Worm (Caenorhabditis elegans) whole organism, L3 larva: ENCODE data around the gene F41B5.12.
A peak's percentile ranks its signal among the peaks of the same experiment; 100 is the strongest.

ENCODE experiments used
- ZK546.5 ChIP-seq: sonication (generic microtip); optimal IDR thresholded peaks from 2 replicates; lab custom pipeline; 2017; ENCODE audit warnings: missing biosample characterization, missing genetic modification characterization
- ama-1 ChIP-seq: fragments of 150-350 bp; optimal IDR thresholded peaks from 2 replicates; lab custom pipeline; 2018
- ceh-9 ChIP-seq: sonication (generic microtip); optimal IDR thresholded peaks from 2 replicates; lab custom pipeline; 2018; ENCODE audit warnings: missing biosample characterization, missing genetic modification characterization
- elt-1 ChIP-seq: fragments of 150-350 bp; optimal IDR thresholded peaks from 2 replicates; lab custom pipeline; 2014; ENCODE audit warnings: missing biosample characterization, missing genetic modification characterization
- elt-2 ChIP-seq: sonication (generic microtip); optimal IDR thresholded peaks from 2 replicates; lab custom pipeline; 2016; ENCODE audit warnings: missing genetic modification reagents, mild to moderate bottlenecking, missing genetic modification characterization, missing compliant biosample characterization
- nfya-1 ChIP-seq: sonication (generic microtip); optimal IDR thresholded peaks from 2 replicates; lab custom pipeline; 2017; ENCODE audit warnings: missing genetic modification characterization, mild to moderate bottlenecking, missing compliant biosample characterization, antibody characterized with exemption, moderate library complexity; ENCODE audit not compliant: insufficient read depth
- nhr-11 ChIP-seq: fragments of 150-350 bp; optimal IDR thresholded peaks from 2 replicates; lab custom pipeline; 2014; ENCODE audit warnings: missing biosample characterization, missing genetic modification characterization
- nhr-237 ChIP-seq: fragments of 150-350 bp; optimal IDR thresholded peaks from 2 replicates; lab custom pipeline; 2014; ENCODE audit warnings: missing biosample characterization, missing genetic modification characterization
- nhr-28 ChIP-seq: fragments of 150-350 bp; optimal IDR thresholded peaks from 2 replicates; lab custom pipeline; 2014; ENCODE audit warnings: missing biosample characterization, missing genetic modification characterization
- pha-4 ChIP-seq: fragments of 150-350 bp; optimal IDR thresholded peaks from 2 replicates; lab custom pipeline; 2014; ENCODE audit warnings: missing biosample characterization, missing genetic modification reagents, missing genetic modification characterization
- pqm-1 ChIP-seq: fragments of 150-350 bp; optimal IDR thresholded peaks from 2 replicates; lab custom pipeline; 2017; ENCODE audit warnings: missing biosample characterization, missing genetic modification characterization, inconsistent platforms
- snpc-4 ChIP-seq: fragments of 150-350 bp; optimal IDR thresholded peaks from 2 replicates; lab custom pipeline; 2014; ENCODE audit warnings: missing biosample characterization, missing genetic modification characterization
- zag-1 ChIP-seq: fragments of 150-350 bp; optimal IDR thresholded peaks from 2 replicates; lab custom pipeline; 2014; ENCODE audit warnings: missing biosample characterization, missing genetic modification characterization

DNA sequence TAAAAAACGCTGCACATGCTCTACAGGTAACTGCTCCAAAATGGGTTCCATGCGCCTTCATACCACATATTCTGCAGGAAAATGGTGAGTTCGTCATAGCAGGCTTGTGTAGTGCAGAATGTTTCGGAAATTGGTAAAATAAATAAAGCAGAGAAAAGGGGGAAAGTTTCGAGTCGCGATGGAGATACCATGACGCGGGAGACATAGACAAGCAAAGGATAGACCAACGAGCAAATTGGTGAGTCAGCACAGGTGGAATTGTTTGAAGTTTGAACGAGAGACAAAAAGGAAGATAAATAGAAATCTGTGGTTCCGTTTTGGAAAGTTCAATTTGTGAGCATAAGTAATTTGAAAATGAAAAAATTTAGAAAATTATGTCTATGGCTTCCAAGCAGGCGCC, 29.6 kb downstream of the F41B5.12 start, which contains the start of gene nhr-225:
- no peak for TF ChIP-seq nfya-1 (tag; lab: Kevin White, UChicago)
- TF ChIP-seq pqm-1 (tag; lab: Kevin White, UChicago): no peak
- TF ChIP-seq ceh-9 (tag; lab: Kevin White, UChicago): no peak
- no peak for TF ChIP-seq nhr-28 (tag; lab: Kevin White, UChicago)
- TF ChIP-seq ama-1 (lab: Kevin White, UChicago): no peak
- TF ChIP-seq pha-4 (tag; lab: Kevin White, UChicago): peak; percentile 76
- no peak for TF ChIP-seq elt-2 (tag; lab: Kevin White, UChicago)
- no peak for TF ChIP-seq ZK546.5 (tag; lab: Kevin White, UChicago)
- no peak for TF ChIP-seq snpc-4 (tag; lab: Kevin White, UChicago)
- TF ChIP-seq nhr-237 (tag; lab: Kevin White, UChicago): no peak
- no peak for TF ChIP-seq zag-1
- TF ChIP-seq elt-1 (tag; lab: Kevin White, UChicago): no peak
- TF ChIP-seq nhr-11 (tag; lab: Kevin White, UChicago): no peak
